Fruit fly (Drosophila melanogaster) whole organism: ENCODE data around the gene sau.

ENCODE experiments used
- CG8478 ChIP-seq: fragments of >200 bp; optimal IDR thresholded peaks from 2 replicates; lab custom pipeline; 2018; ENCODE audit warnings: inconsistent platforms
- Dll ChIP-seq: fragments of >200 bp; optimal IDR thresholded peaks from 2 replicates; lab custom pipeline; 2017
- EcR ChIP-seq, 2 experiments: fragments of >200 bp; optimal IDR thresholded peaks; 2 replicates each; lab custom pipeline; 2017; ENCODE audit warnings: missing biosample characterization in 2 of 2, missing genetic modification characterization in 2 of 2, missing genetic modification reagents in 2 of 2
- pan ChIP-seq: fragments of >200 bp; optimal IDR thresholded peaks from 2 replicates; lab custom pipeline; 2017
- psq ChIP-seq: fragments of >200 bp; optimal IDR thresholded peaks from 2 replicates; lab custom pipeline; 2017
- usp ChIP-seq: fragments of >200 bp; optimal IDR thresholded peaks from 2 replicates; lab custom pipeline; 2017; ENCODE audit warnings: missing biosample characterization, missing genetic modification characterization, mixed read lengths

- no peak for TF ChIP-seq usp (GFP tag; lab: Kevin White, UChicago)
- TF ChIP-seq psq (lab: Kevin White, UChicago), result no peak
- no peak for TF ChIP-seq CG8478
- TF ChIP-seq EcR (GFP tag; optimal IDR thresholded peaks at IDR 0.05; lab: Kevin White, UChicago), result no peak
- TF ChIP-seq pan (lab: Kevin White, UChicago), result no peak
- TF ChIP-seq Dll, result no peak
These were observed 2.2 kb downstream of the sau start for dm6 chr2L:2228179-2228849.
